Worm (Caenorhabditis elegans) whole organism, young adult: ENCODE results near the gene rpl-38.

Experiments
- B0261.1 ChIP-seq: sonication (generic microtip); optimal IDR thresholded peaks from 2 replicates; lab custom pipeline; 2016; ENCODE audit warnings: mild to moderate bottlenecking, missing genetic modification characterization, moderate library complexity, missing compliant biosample characterization
- C17E4.6 ChIP-seq: fragments of 200-800 bp; sonication (Bioruptor generic); IDR thresholded peaks from 2 replicates; pipeline ENCODE4 v1.3.6; 2022; ENCODE audit warnings: missing genetic modification reagents, missing genetic modification characterization, missing compliant biosample characterization
- F33H1.4 ChIP-seq: fragments of 200-800 bp; sonication (Bioruptor generic); IDR thresholded peaks from 2 replicates; pipeline ENCODE4 v1.3.6; 2022; ENCODE audit warnings: missing genetic modification reagents, missing genetic modification characterization, missing compliant biosample characterization
- F39B2.1 ChIP-seq: fragments of 200-800 bp; sonication (Bioruptor generic); IDR thresholded peaks from 2 replicates; pipeline ENCODE4 v1.3.6; 2022; ENCODE audit warnings: missing genetic modification reagents, missing genetic modification characterization, missing compliant biosample characterization
- F52B5.7 ChIP-seq: sonication (generic microtip); optimal IDR thresholded peaks from 2 replicates; lab custom pipeline; 2016; ENCODE audit warnings: mild to moderate bottlenecking, missing genetic modification characterization, missing compliant biosample characterization
- K11D2.4 ChIP-seq: fragments of 200-800 bp; sonication (Bioruptor generic); IDR thresholded peaks from 2 replicates; pipeline ENCODE4 v1.3.6; 2022; ENCODE audit warnings: missing genetic modification reagents, missing genetic modification characterization, missing compliant biosample characterization
- Y79H2A.3 ChIP-seq: fragments of 200-800 bp; sonication (Bioruptor generic); conservative IDR thresholded peaks from 2 replicates; pipeline ENCODE4 v1.3.6; 2022; ENCODE audit warnings: missing genetic modification reagents, missing genetic modification characterization, missing compliant biosample characterization
- ZK185.1 ChIP-seq: sonication (generic microtip); optimal IDR thresholded peaks from 2 replicates; lab custom pipeline; 2016; ENCODE audit warnings: mild to moderate bottlenecking, missing genetic modification characterization, missing compliant biosample characterization; ENCODE audit not compliant: poor library complexity, severe bottlenecking
- akir-1 ChIP-seq: fragments of 200-800 bp; sonication (Bioruptor generic); optimal IDR thresholded peaks from 2 replicates; lab custom pipeline; 2018; ENCODE audit warnings: mild to moderate bottlenecking, missing genetic modification characterization, moderate library complexity, missing compliant biosample characterization
- athp-1 ChIP-seq: sonication (generic microtip); optimal IDR thresholded peaks from 2 replicates; lab custom pipeline; 2017; ENCODE audit warnings: mild to moderate bottlenecking, missing genetic modification characterization, missing compliant biosample characterization
- cebp-1 ChIP-seq, 2 experiments: fragments of 200-800 bp in 1 of 2; sonication (Bioruptor generic) in 1 of 2; sonication (generic microtip) in 1 of 2; IDR thresholded peaks in 1 of 2; optimal IDR thresholded peaks in 1 of 2; 2 replicates each; pipeline versions ENCODE4 v1.3.6 to Lab custom; 2017 to 2022; ENCODE audit warnings: missing compliant biosample characterization in 2 of 2, missing genetic modification characterization in 2 of 2, mild to moderate bottlenecking in 1 of 2, missing genetic modification reagents in 1 of 2, moderate library complexity in 1 of 2
- cebp-2 ChIP-seq: fragments of 200-800 bp; sonication (Bioruptor generic); IDR thresholded peaks from 2 replicates; pipeline ENCODE4 v1.3.6; 2022; ENCODE audit warnings: missing genetic modification characterization, missing compliant biosample characterization
- ceh-27 ChIP-seq: fragments of 200-800 bp; sonication (Bioruptor generic); optimal IDR thresholded peaks from 2 replicates; lab custom pipeline; 2018; ENCODE audit warnings: mild to moderate bottlenecking, missing genetic modification characterization, moderate library complexity, missing compliant biosample characterization
- ceh-40 ChIP-seq: fragments of 200-800 bp; sonication (Bioruptor generic); IDR thresholded peaks from 2 replicates; pipeline ENCODE4 v1.3.6; 2022; ENCODE audit warnings: missing genetic modification characterization, missing compliant biosample characterization
- ceh-58 ChIP-seq: fragments of 200-800 bp; sonication (Bioruptor generic); IDR thresholded peaks from 2 replicates; pipeline ENCODE4 v1.3.6; 2022; ENCODE audit warnings: missing genetic modification characterization, missing compliant biosample characterization
- chd-7 ChIP-seq: sonication (generic microtip); optimal IDR thresholded peaks from 2 replicates; lab custom pipeline; 2016; ENCODE audit warnings: mild to moderate bottlenecking, missing genetic modification characterization, moderate library complexity, missing compliant biosample characterization
- dox-1 ChIP-seq: fragments of 200-800 bp; sonication (Bioruptor generic); IDR thresholded peaks from 2 replicates; pipeline ENCODE4 v1.3.6; 2022; ENCODE audit warnings: missing genetic modification reagents, missing genetic modification characterization, missing compliant biosample characterization
- egrh-3 ChIP-seq: fragments of 200-800 bp; sonication (Bioruptor generic); IDR thresholded peaks from 2 replicates; pipeline ENCODE4 v1.3.6; 2022; ENCODE audit warnings: missing genetic modification reagents, missing genetic modification characterization, missing compliant biosample characterization
- ekl-4 ChIP-seq: fragments of 200-800 bp; sonication (Bioruptor generic); IDR thresholded peaks from 2 replicates; pipeline ENCODE4 v1.3.6; 2022; ENCODE audit warnings: missing genetic modification reagents, missing genetic modification characterization, missing compliant biosample characterization
- him-1 ChIP-seq: sonication (generic microtip); optimal IDR thresholded peaks from 2 replicates; lab custom pipeline; 2016; ENCODE audit warnings: missing genotype, missing genetic modification reagents, missing genetic modification characterization, missing compliant biosample characterization
- hlh-12 ChIP-seq: sonication (generic microtip); optimal IDR thresholded peaks from 2 replicates; lab custom pipeline; 2016; ENCODE audit warnings: missing genetic modification characterization, missing compliant biosample characterization
- hmg-1.2 ChIP-seq: fragments of 200-800 bp; sonication (Bioruptor generic); IDR thresholded peaks from 2 replicates; pipeline ENCODE4 v1.3.6; 2022; ENCODE audit warnings: missing genetic modification reagents, missing genetic modification characterization, missing compliant biosample characterization
- hsf-1 ChIP-seq: fragments of 200-800 bp; sonication (Bioruptor generic); IDR thresholded peaks from 2 replicates; pipeline ENCODE4 v1.3.6; 2022; ENCODE audit warnings: missing genetic modification reagents, missing genetic modification characterization, missing compliant biosample characterization
- let-607 ChIP-seq, 2 experiments: fragments of 200-800 bp in 1 of 2; sonication (Bioruptor generic) in 1 of 2; sonication (generic microtip) in 1 of 2; optimal IDR thresholded peaks; 2 replicates each; lab custom pipeline; 2016 to 2018; ENCODE audit warnings: mild to moderate bottlenecking in 2 of 2, missing compliant biosample characterization in 2 of 2, missing genetic modification characterization in 2 of 2, moderate library complexity in 2 of 2, missing genotype in 1 of 2
- lin-26 ChIP-seq: fragments of 200-800 bp; sonication (Bioruptor generic); IDR thresholded peaks from 2 replicates; pipeline ENCODE4 v1.3.6; 2022; ENCODE audit warnings: missing genetic modification reagents, missing genetic modification characterization, missing compliant biosample characterization
- lin-54 ChIP-seq: fragments of 200-800 bp; sonication (Bioruptor generic); optimal IDR thresholded peaks from 2 replicates; lab custom pipeline; 2018; ENCODE audit warnings: mild to moderate bottlenecking, missing genetic modification characterization, missing compliant biosample characterization
- lir-1 ChIP-seq: fragments of 200-800 bp; sonication (Bioruptor generic); conservative IDR thresholded peaks from 2 replicates; pipeline ENCODE4 v1.3.6; 2022; ENCODE audit warnings: missing genetic modification reagents, missing genetic modification characterization, missing compliant biosample characterization
- lsl-1 ChIP-seq: fragments of 200-800 bp; sonication (Bioruptor generic); optimal IDR thresholded peaks from 2 replicates; lab custom pipeline; 2018; ENCODE audit warnings: mild to moderate bottlenecking, missing genetic modification characterization, moderate library complexity, missing compliant biosample characterization
- madf-3 ChIP-seq: fragments of 200-800 bp; sonication (Bioruptor generic); IDR thresholded peaks from 2 replicates; pipeline ENCODE4 v1.3.6; 2022; ENCODE audit warnings: missing genetic modification reagents, missing genetic modification characterization, missing compliant biosample characterization
- madf-6 ChIP-seq: fragments of 200-800 bp; sonication (Bioruptor generic); IDR thresholded peaks from 2 replicates; pipeline ENCODE4 v1.3.6; 2022; ENCODE audit warnings: missing genetic modification reagents, missing genetic modification characterization, missing compliant biosample characterization
- mcd-1 ChIP-seq: fragments of 200-800 bp; sonication (Bioruptor generic); IDR thresholded peaks from 2 replicates; pipeline ENCODE4 v1.3.6; 2022; ENCODE audit warnings: missing genetic modification reagents, missing genetic modification characterization, missing compliant biosample characterization
- nhr-80 ChIP-seq: sonication (generic microtip); optimal IDR thresholded peaks from 2 replicates; lab custom pipeline; 2016; ENCODE audit warnings: missing genetic modification characterization, missing compliant biosample characterization
- nhr-90 ChIP-seq: sonication (generic microtip); optimal IDR thresholded peaks from 2 replicates; lab custom pipeline; 2016; ENCODE audit warnings: missing genotype, mild to moderate bottlenecking, missing genetic modification characterization, missing compliant biosample characterization
- pbrm-1 ChIP-seq: fragments of 200-800 bp; sonication (Bioruptor generic); IDR thresholded peaks from 2 replicates; pipeline ENCODE4 v1.3.6; 2022; ENCODE audit warnings: missing genetic modification reagents, missing genetic modification characterization, missing compliant biosample characterization
- rec-8 ChIP-seq, 2 experiments: sonication (generic microtip); optimal IDR thresholded peaks; 2 replicates each; lab custom pipeline; 2016; ENCODE audit warnings: mild to moderate bottlenecking in 2 of 2, missing genetic modification characterization in 2 of 2, missing genetic modification reagents in 2 of 2, missing genotype in 2 of 2, missing biosample characterization in 1 of 2, missing compliant biosample characterization in 1 of 2, moderate library complexity in 1 of 2
- rpc-1 ChIP-seq, 2 experiments: fragments of 150-350 bp in 1 of 2; sonication (generic microtip) in 1 of 2; optimal IDR thresholded peaks; 2 replicates each; lab custom pipeline; 2014 to 2018; ENCODE audit warnings: missing biosample characterization in 1 of 2, missing genetic modification characterization in 1 of 2, missing genetic modification reagents in 1 of 2, missing genotype in 1 of 2
- snpc-4 ChIP-seq, 5 experiments: fragments of 150-350 bp in 1 of 5; sonication (generic microtip) in 4 of 5; optimal IDR thresholded peaks; 2 replicates each; lab custom pipeline; 2014 to 2018; ENCODE audit warnings: missing genetic modification characterization in 5 of 5, missing biosample characterization in 3 of 5, antibody characterized with exemption in 2 of 5, mild to moderate bottlenecking in 2 of 5, missing compliant biosample characterization in 2 of 5, missing genotype in 2 of 5, moderate library complexity in 2 of 5, missing genetic modification reagents in 1 of 5
- somi-1 ChIP-seq: fragments of 200-800 bp; sonication (Bioruptor generic); optimal IDR thresholded peaks from 2 replicates; lab custom pipeline; 2018; ENCODE audit warnings: mild to moderate bottlenecking, missing genetic modification characterization, missing compliant biosample characterization
- tbp1 ChIP-seq: fragments of 200-800 bp; sonication (Bioruptor generic); optimal IDR thresholded peaks from 2 replicates; lab custom pipeline; 2018; ENCODE audit warnings: mild to moderate bottlenecking, missing genetic modification characterization, missing compliant biosample characterization
- unc-130 ChIP-seq: sonication (generic microtip); optimal IDR thresholded peaks from 2 replicates; lab custom pipeline; 2016; ENCODE audit warnings: missing genetic modification reagents, missing genetic modification characterization, missing compliant biosample characterization
- zfh-2 ChIP-seq: fragments of 200-800 bp; sonication (Bioruptor generic); conservative IDR thresholded peaks from 2 replicates; pipeline ENCODE4 v1.3.6; 2022; ENCODE audit warnings: missing genetic modification reagents, missing genetic modification characterization, missing compliant biosample characterization
- ztf-18 ChIP-seq: sonication (generic microtip); optimal IDR thresholded peaks from 2 replicates; lab custom pipeline; 2016; ENCODE audit warnings: missing genotype, mild to moderate bottlenecking, missing genetic modification characterization, missing compliant biosample characterization
- ztf-26 ChIP-seq: sonication (generic microtip); optimal IDR thresholded peaks from 2 replicates; lab custom pipeline; 2017; ENCODE audit warnings: missing genetic modification characterization, missing compliant biosample characterization
- ztf-28 ChIP-seq: fragments of 200-800 bp; sonication (Bioruptor generic); IDR thresholded peaks from 2 replicates; pipeline ENCODE4 v1.3.6; 2022; ENCODE audit warnings: missing genetic modification reagents, missing genetic modification characterization, missing compliant biosample characterization

The rpl-38 gene

ce11 chrV:15503603-15504002, 8.4 kb upstream of the rpl-38 start (continued):
- TF ChIP-seq zfh-2: no peak
- no peak for TF ChIP-seq hlh-12 (tag; lab: Kevin White, UChicago)
- TF ChIP-seq F39B2.1 (GFP tag; lab: Robert Waterston, UW): no peak
- TF ChIP-seq hsf-1: no peak

- no peak for TF ChIP-seq madf-6 (GFP tag; lab: Robert Waterston, UW)
- 0 out of 2 replicates have a peak, but pooled peaks have one; percentile 14 for TF ChIP-seq madf-3
- TF ChIP-seq C17E4.6 (GFP tag; lab: Robert Waterston, UW): no peak
- no peak for TF ChIP-seq unc-130 (GFP tag; lab: Kevin White, UChicago)
- TF ChIP-seq ztf-18: peak; percentile 46
- TF ChIP-seq lsl-1 (GFP tag; lab: Kevin White, UChicago): peak; percentile 36
- TF ChIP-seq ceh-27: peak; percentile 44
- no peak for TF ChIP-seq ceh-40
- TF ChIP-seq him-1 (tag; lab: Kevin White, UChicago): peak; percentile 20
- no peak for TF ChIP-seq egrh-3
- TF ChIP-seq cebp-2: no peak
- TF ChIP-seq B0261.1: peak; percentile 85
- peak; percentile 22 for TF ChIP-seq ztf-26 (tag; lab: Kevin White, UChicago)
- TF ChIP-seq hsf-1: 0 out of 2 replicates have a peak, but pooled peaks have one; percentile 42
- peak; percentile 24 for TF ChIP-seq ZK185.1 (tag; lab: Kevin White, UChicago)
- TF ChIP-seq ceh-58: 0 out of 2 replicates have a peak, but pooled peaks have one; percentile 62
- TF ChIP-seq cebp-1 (GFP tag; IDR thresholded peaks at IDR 0.05; lab: Robert Waterston, UW): peak; percentile 44; the same call in 1 of the 2 replicates
- TF ChIP-seq cebp-1 (tag; optimal IDR thresholded peaks at IDR 0.05; lab: Kevin White, UChicago): no peak
- TF ChIP-seq akir-1 (GFP tag; lab: Kevin White, UChicago): no peak
- TF ChIP-seq pbrm-1 (GFP tag; lab: Robert Waterston, UW): peak; percentile 62; the same call in 1 of the 2 replicates
- TF ChIP-seq snpc-4 (GFP tag; optimal IDR thresholded peaks at IDR 0.05; lab: Kevin White, UChicago): peak; percentile 75
- peak in 3 of 4 experiments; percentile 34 to 73 (median 41) for TF ChIP-seq snpc-4 (tag; optimal IDR thresholded peaks at IDR 0.05; lab: Kevin White, UChicago)
- TF ChIP-seq nhr-80: peak; percentile 24
- TF ChIP-seq let-607 (tag; optimal IDR thresholded peaks at IDR 0.05; lab: Kevin White, UChicago): peak in 1 of 2 experiments; percentile 14
- TF ChIP-seq rpc-1 (optimal IDR thresholded peaks at IDR 0.05; lab: Kevin White, UChicago): peak; percentile 76
- TF ChIP-seq rpc-1 (tag; optimal IDR thresholded peaks at IDR 0.05; lab: Kevin White, UChicago): peak; percentile 83
- TF ChIP-seq dox-1 (GFP tag; lab: Robert Waterston, UW): peak; percentile 63
- TF ChIP-seq athp-1 (tag; lab: Kevin White, UChicago): peak; percentile 52
- TF ChIP-seq ztf-28 (GFP tag; lab: Robert Waterston, UW): peak; percentile 70; the same call in 1 of the 2 replicates
- peak; percentile 57 for TF ChIP-seq lin-54 (GFP tag; lab: Kevin White, UChicago)
- 0 out of 2 replicates have a peak, but pooled peaks have one; percentile 15 for TF ChIP-seq ekl-4 (GFP tag; lab: Robert Waterston, UW)
- no peak for TF ChIP-seq F39B2.1 (GFP tag; lab: Robert Waterston, UW)
- TF ChIP-seq lin-26 (GFP tag; lab: Robert Waterston, UW): peak; percentile 85
- peak; percentile 19 for TF ChIP-seq chd-7
- TF ChIP-seq mcd-1 (GFP tag; lab: Robert Waterston, UW): peak; percentile 56; the same call in 1 of the 2 replicates
- 0 out of 2 replicates have a peak, but pooled peaks have one; percentile 52 for TF ChIP-seq lir-1 (GFP tag; lab: Robert Waterston, UW)
- peak; percentile 10 for TF ChIP-seq somi-1 (GFP tag; lab: Kevin White, UChicago)
- TF ChIP-seq F52B5.7: peak; percentile 53
- TF ChIP-seq rec-8 (tag; optimal IDR thresholded peaks at IDR 0.05; lab: Kevin White, UChicago): no peak
- peak; percentile 38 for TF ChIP-seq nhr-90 (tag; lab: Kevin White, UChicago)
- no peak for TF ChIP-seq Y79H2A.3 (GFP tag; lab: Robert Waterston, UW)
- peak; percentile 64 for TF ChIP-seq hmg-1.2 (GFP tag; lab: Robert Waterston, UW)
- peak; percentile 32; the same call in 1 of the 2 replicates for TF ChIP-seq F33H1.4
- TF ChIP-seq tbp1 (GFP tag; lab: Kevin White, UChicago): peak; percentile 93
- peak; percentile 43; the same call in 1 of the 2 replicates for TF ChIP-seq K11D2.4 (GFP tag; lab: Robert Waterston, UW)
Measured at ce11 chrV:15505068-15505467, 6.9 kb upstream of the rpl-38 start.
